Fruit fly (Drosophila melanogaster) whole organism, embryonic: ENCODE data around the gene ftz.

Experiments
- B-H2 ChIP-seq: fragments of 200-800 bp; sonication (Bioruptor generic); optimal IDR thresholded peaks from 2 replicates; lab custom pipeline; 2018; ENCODE audit warnings: missing biosample characterization, mild to moderate bottlenecking, missing genetic modification characterization
- Bdp1 ChIP-seq: fragments of 200-800 bp; sonication (Bioruptor generic); optimal IDR thresholded peaks from 3 replicates; lab custom pipeline; 2016; ENCODE audit warnings: missing biosample characterization, missing genetic modification characterization
- CG10366 ChIP-seq: fragments of 200-800 bp; sonication (Bioruptor generic); IDR thresholded peaks from 2 replicates; pipeline ENCODE4 v1.3.6; 2022; ENCODE audit warnings: missing biosample characterization, missing genetic modification characterization
- CG10979 ChIP-seq: fragments of 200-800 bp; sonication (Bioruptor generic); optimal IDR thresholded peaks from 2 replicates; lab custom pipeline; 2018; ENCODE audit warnings: missing biosample characterization, mild to moderate bottlenecking, missing genetic modification characterization, moderate library complexity
- CG12942 ChIP-seq: fragments of 200-800 bp; sonication (Bioruptor generic); optimal IDR thresholded peaks from 3 replicates; lab custom pipeline; 2016; ENCODE audit warnings: missing biosample characterization, missing genetic modification characterization
- CG16813 ChIP-seq: fragments of 200-800 bp; sonication (Bioruptor generic); IDR thresholded peaks from 3 replicates; pipeline ENCODE4 v1.3.6; 2022; ENCODE audit warnings: missing biosample characterization, missing genetic modification characterization; ENCODE audit not compliant: partially characterized antibody
- CG17186 ChIP-seq: fragments of 200-800 bp; sonication (Bioruptor generic); optimal IDR thresholded peaks from 3 replicates; lab custom pipeline; 2017; ENCODE audit warnings: missing biosample characterization, missing genetic modification reagents, missing genetic modification characterization
- CG17912 ChIP-seq: fragments of 200-800 bp; sonication (Bioruptor generic); optimal IDR thresholded peaks from 2 replicates; lab custom pipeline; 2018; ENCODE audit warnings: missing biosample characterization, mild to moderate bottlenecking, missing genetic modification characterization
- CG18619 ChIP-seq: fragments of 200-800 bp; sonication (Bioruptor generic); optimal IDR thresholded peaks from 3 replicates; lab custom pipeline; 2017; ENCODE audit warnings: missing biosample characterization, mild to moderate bottlenecking, missing genetic modification characterization
- CG2678 ChIP-seq: fragments of 200-800 bp; sonication (Bioruptor generic); optimal IDR thresholded peaks from 3 replicates; lab custom pipeline; 2019; ENCODE audit warnings: missing biosample characterization, mild to moderate bottlenecking, missing genetic modification characterization, moderate library complexity
- CG30020 ChIP-seq: fragments of 200-800 bp; optimal IDR thresholded peaks from 2 replicates; lab custom pipeline; 2019; ENCODE audit warnings: missing biosample characterization, mild to moderate bottlenecking, missing genetic modification characterization, moderate library complexity
- CG3407 ChIP-seq: fragments of 200-800 bp; sonication (Bioruptor generic); optimal IDR thresholded peaks from 2 replicates; lab custom pipeline; 2018; ENCODE audit warnings: missing biosample characterization, mild to moderate bottlenecking, missing genetic modification characterization
- CG34422 ChIP-seq: fragments of 200-800 bp; sonication (Bioruptor generic); IDR thresholded peaks from 3 replicates; pipeline ENCODE4 v1.3.6; 2022; ENCODE audit warnings: missing biosample characterization, missing genetic modification characterization
- CG3847 ChIP-seq: fragments of 200-800 bp; sonication (Bioruptor generic); IDR thresholded peaks from 2 replicates; pipeline ENCODE4 v1.3.6; 2022; ENCODE audit warnings: missing biosample characterization, missing genetic modification characterization
- CG4360 ChIP-seq: fragments of 200-800 bp; sonication (Bioruptor generic); IDR thresholded peaks from 2 replicates; pipeline ENCODE4 v1.3.6; 2022; ENCODE audit warnings: missing biosample characterization, missing genetic modification characterization
- CG8478 ChIP-seq: fragments of >200 bp; optimal IDR thresholded peaks from 2 replicates; lab custom pipeline; 2018
- CG9215 ChIP-seq: fragments of 200-800 bp; sonication (Bioruptor generic); IDR thresholded peaks from 2 replicates; pipeline ENCODE4 v1.3.6; 2022; ENCODE audit warnings: missing biosample characterization, missing genetic modification characterization
- CG9932 ChIP-seq: fragments of 200-800 bp; sonication (Bioruptor generic); IDR thresholded peaks from 2 replicates; pipeline ENCODE4 v1.3.6; 2022; ENCODE audit warnings: missing biosample characterization, missing genetic modification characterization
- Doc3 ChIP-seq: fragments of 200-800 bp; sonication (Bioruptor generic); IDR thresholded peaks from 3 replicates; pipeline ENCODE4 v1.3.6; 2022; ENCODE audit warnings: missing biosample characterization, missing genetic modification characterization; ENCODE audit not compliant: partially characterized antibody
- ERR ChIP-seq: fragments of 200-800 bp; sonication (Bioruptor generic); optimal IDR thresholded peaks from 2 replicates; lab custom pipeline; 2016; ENCODE audit warnings: missing biosample characterization, missing genetic modification characterization
- Ets97D ChIP-seq: fragments of 200-800 bp; sonication (Bioruptor generic); optimal IDR thresholded peaks from 3 replicates; lab custom pipeline; 2016; ENCODE audit warnings: missing biosample characterization, missing genetic modification characterization
- Fer2 ChIP-seq: fragments of 200-800 bp; sonication (Bioruptor generic); optimal IDR thresholded peaks from 2 replicates; lab custom pipeline; 2018; ENCODE audit warnings: missing biosample characterization, mild to moderate bottlenecking, missing genetic modification characterization, moderate library complexity
- Fer3 ChIP-seq: fragments of 200-800 bp; sonication (Bioruptor generic); optimal IDR thresholded peaks from 2 replicates; lab custom pipeline; 2018; ENCODE audit warnings: missing biosample characterization, mild to moderate bottlenecking, missing genetic modification characterization, moderate library complexity
- Hr39 ChIP-seq: fragments of >200 bp; optimal IDR thresholded peaks from 2 replicates; lab custom pipeline; 2017
- Meics ChIP-seq: fragments of 200-800 bp; sonication (Bioruptor generic); optimal IDR thresholded peaks from 2 replicates; lab custom pipeline; 2017; ENCODE audit warnings: missing biosample characterization, mild to moderate bottlenecking, missing genetic modification characterization
- Nf-YC ChIP-seq: fragments of 200-800 bp; optimal IDR thresholded peaks from 3 replicates; lab custom pipeline; 2019; ENCODE audit warnings: missing biosample characterization, mild to moderate bottlenecking, missing genetic modification characterization, moderate library complexity
- Stat92E ChIP-seq, 3 experiments: fragments of >200 bp in 2 of 3; fragments of 200-800 bp in 1 of 3; sonication (Bioruptor generic) in 1 of 3; optimal IDR thresholded peaks; 2 replicates each; lab custom pipeline; 2017 to 2019; ENCODE audit warnings: missing biosample characterization in 3 of 3, missing genetic modification characterization in 3 of 3, mild to moderate bottlenecking in 1 of 3, moderate library complexity in 1 of 3
- TFAM ChIP-seq: fragments of 200-800 bp; sonication (Bioruptor generic); optimal IDR thresholded peaks from 2 replicates; lab custom pipeline; 2017; ENCODE audit warnings: missing biosample characterization, missing genetic modification characterization, inconsistent platforms
- Xbp1 ChIP-seq: fragments of 200-800 bp; sonication (Bioruptor generic); optimal IDR thresholded peaks from 3 replicates; lab custom pipeline; 2016; ENCODE audit warnings: missing biosample characterization, mild to moderate bottlenecking, missing genetic modification characterization
- br ChIP-seq: fragments of >200 bp; optimal IDR thresholded peaks from 2 replicates; lab custom pipeline; 2017
- crc ChIP-seq: fragments of 200-800 bp; sonication (Bioruptor generic); optimal IDR thresholded peaks from 2 replicates; lab custom pipeline; 2016; ENCODE audit warnings: missing biosample characterization, missing genetic modification characterization
- ewg ChIP-seq: fragments of 200-800 bp; sonication (Bioruptor generic); optimal IDR thresholded peaks from 3 replicates; lab custom pipeline; 2017; ENCODE audit warnings: mild to moderate bottlenecking, missing biosample characterization, missing genetic modification reagents, missing genetic modification characterization
- fd102C ChIP-seq: fragments of 200-800 bp; sonication (Bioruptor generic); optimal IDR thresholded peaks from 2 replicates; lab custom pipeline; 2018; ENCODE audit warnings: missing biosample characterization, mild to moderate bottlenecking, missing genetic modification characterization, moderate library complexity
- grn ChIP-seq: fragments of 200-800 bp; sonication (Bioruptor generic); optimal IDR thresholded peaks from 3 replicates; lab custom pipeline; 2017; ENCODE audit warnings: missing biosample characterization, missing genetic modification characterization
- ham ChIP-seq: fragments of 200-800 bp; sonication (Bioruptor generic); IDR thresholded peaks from 2 replicates; pipeline ENCODE4 v1.3.6; 2022; ENCODE audit warnings: missing biosample characterization, missing genetic modification characterization
- her ChIP-seq: fragments of 200-800 bp; sonication (Bioruptor generic); optimal IDR thresholded peaks from 2 replicates; lab custom pipeline; 2016; ENCODE audit warnings: missing biosample characterization, missing genetic modification characterization
- jumu ChIP-seq: fragments of 200-800 bp; sonication (Bioruptor generic); optimal IDR thresholded peaks from 3 replicates; lab custom pipeline; 2016; ENCODE audit warnings: missing biosample characterization, missing genetic modification characterization
- kni ChIP-seq: fragments of 200-800 bp; sonication (Bioruptor generic); optimal IDR thresholded peaks from 3 replicates; lab custom pipeline; 2017; ENCODE audit warnings: mild to moderate bottlenecking, missing biosample characterization, missing genetic modification reagents, missing genetic modification characterization
- lilli ChIP-seq: fragments of 200-800 bp; sonication (Bioruptor generic); optimal IDR thresholded peaks from 3 replicates; lab custom pipeline; 2016; ENCODE audit warnings: missing biosample characterization, missing genetic modification characterization
- maf-S ChIP-seq: fragments of 200-800 bp; sonication (Bioruptor generic); optimal IDR thresholded peaks from 2 replicates; lab custom pipeline; 2016; ENCODE audit warnings: missing biosample characterization, missing genetic modification characterization
- nerfin-1 ChIP-seq: fragments of 200-800 bp; sonication (Bioruptor generic); optimal IDR thresholded peaks from 3 replicates; lab custom pipeline; 2019; ENCODE audit warnings: missing biosample characterization, mild to moderate bottlenecking, missing genetic modification characterization, moderate library complexity
- pho ChIP-seq: fragments of 200-800 bp; sonication (Bioruptor generic); optimal IDR thresholded peaks from 2 replicates; lab custom pipeline; 2016; ENCODE audit warnings: missing biosample characterization, missing genetic modification characterization
- pros ChIP-seq: fragments of 200-800 bp; sonication (Bioruptor generic); optimal IDR thresholded peaks from 3 replicates; lab custom pipeline; 2019; ENCODE audit warnings: missing biosample characterization, mild to moderate bottlenecking, missing genetic modification characterization, moderate library complexity
- pum ChIP-seq: fragments of 200-800 bp; sonication (Bioruptor generic); optimal IDR thresholded peaks from 2 replicates; lab custom pipeline; 2016; ENCODE audit warnings: missing biosample characterization, missing genetic modification characterization
- slou ChIP-seq: fragments of 200-800 bp; sonication (Bioruptor generic); optimal IDR thresholded peaks from 3 replicates; lab custom pipeline; 2016; ENCODE audit warnings: missing biosample characterization, missing genetic modification characterization
- so ChIP-seq: fragments of 200-800 bp; sonication (Bioruptor generic); IDR thresholded peaks from 3 replicates; pipeline ENCODE4 v1.3.6; 2022; ENCODE audit warnings: missing biosample characterization, missing genetic modification characterization
- toy ChIP-seq: fragments of 200-800 bp; sonication (Bioruptor generic); IDR thresholded peaks from 2 replicates; pipeline ENCODE4 v1.3.6; 2022; ENCODE audit warnings: missing biosample characterization, missing genetic modification characterization
- twi ChIP-seq: fragments of 200-800 bp; optimal IDR thresholded peaks from 2 replicates; lab custom pipeline; 2019; ENCODE audit warnings: missing biosample characterization, mild to moderate bottlenecking, missing genetic modification characterization, moderate library complexity
- zf30C ChIP-seq: fragments of 200-800 bp; sonication (Bioruptor generic); optimal IDR thresholded peaks from 3 replicates; lab custom pipeline; 2018; ENCODE audit warnings: missing biosample characterization, mild to moderate bottlenecking, missing genetic modification characterization

ftz gene

dm6 chr3R:6909418-6909817 is 45.3 kb downstream of the ftz start:
- peak; percentile 14; the same call in 1 of the 2 replicates for TF ChIP-seq CG9215 (GFP tag; lab: Robert Waterston, UW)
- TF ChIP-seq CG2678 (tag; lab: Kevin White, UChicago): no peak
- no peak for TF ChIP-seq ham (GFP tag; lab: Robert Waterston, UW)
- TF ChIP-seq Hr39: peak; percentile 59
- TF ChIP-seq CG16813 (GFP tag; lab: Robert Waterston, UW): no peak
- TF ChIP-seq maf-S (GFP tag; lab: Kevin White, UChicago): no peak
- TF ChIP-seq pros (GFP tag; lab: Kevin White, UChicago): no peak
- TF ChIP-seq CG8478: peak; percentile 65
- no peak for TF ChIP-seq CG34422 (GFP tag; lab: Robert Waterston, UW)
- TF ChIP-seq Doc3 (GFP tag; lab: Robert Waterston, UW): 0 out of 3 replicates have a peak, but pooled peaks have one; percentile 12
- TF ChIP-seq CG30020 (tag; lab: Kevin White, UChicago): no peak
- TF ChIP-seq CG3847: peak; percentile 23; the same call in 1 of the 2 replicates
- no peak for TF ChIP-seq her
- no peak for TF ChIP-seq slou (GFP tag; lab: Kevin White, UChicago)
- no peak for TF ChIP-seq br (lab: Kevin White, UChicago)
- no peak for TF ChIP-seq CG17912

DNA sequence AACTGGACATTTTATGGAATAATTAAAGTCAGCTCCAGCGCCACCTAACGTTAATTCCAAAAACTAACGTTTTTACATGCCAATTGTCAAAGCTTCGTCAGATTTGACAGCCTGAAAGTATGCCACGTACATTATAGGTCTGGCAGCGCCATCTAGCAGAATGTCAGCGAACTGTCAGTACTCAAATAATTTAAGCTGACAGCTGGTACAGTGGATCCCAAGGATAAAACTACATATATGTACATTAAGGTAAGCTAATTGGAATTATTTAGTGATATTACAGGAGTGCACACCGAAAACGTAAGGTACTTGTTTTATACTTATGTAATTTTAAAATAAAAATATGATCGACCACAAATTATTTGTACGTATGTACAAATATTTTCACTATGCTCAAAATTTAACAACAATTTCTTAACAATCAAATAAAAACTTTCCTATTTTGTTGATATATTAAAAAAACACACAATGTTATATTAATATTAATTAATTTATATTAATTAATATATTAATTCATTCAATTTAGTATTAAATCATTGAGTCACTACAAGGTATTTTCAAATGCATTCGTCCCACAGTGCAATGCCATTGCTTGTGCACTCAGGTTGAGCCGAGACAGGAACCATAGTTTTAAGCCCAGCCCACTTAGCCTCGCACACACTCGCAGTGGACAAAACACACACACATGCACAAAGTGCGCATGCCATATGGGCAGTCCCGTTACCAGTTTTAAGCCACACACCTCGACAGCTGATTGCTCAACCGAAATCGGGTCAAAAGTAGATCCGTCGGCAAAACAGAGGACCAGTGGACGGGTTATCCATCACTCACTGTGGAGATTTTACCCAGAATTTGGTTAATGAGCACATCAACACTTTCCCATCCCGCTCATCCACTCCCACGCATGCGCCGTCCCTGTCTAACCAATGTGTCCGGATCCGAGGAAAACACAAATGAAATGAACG is 48.4 kb downstream of the ftz start:
- TF ChIP-seq ewg (GFP tag; lab: Kevin White, UChicago) (peak; percentile 85), pho (GFP tag; lab: Kevin White, UChicago) (peak; percentile 17), Nf-YC (peak; percentile 94), lilli (peak; percentile 71), zf30C (GFP tag; lab: Kevin White, UChicago) (no peak), Fer2 (tag; lab: Kevin White, UChicago) (peak; percentile 51), CG18619 (GFP tag; lab: Kevin White, UChicago) (peak; percentile 89), Ets97D (GFP tag; lab: Kevin White, UChicago) (no peak), toy (GFP tag; lab: Robert Waterston, UW) (no peak), kni (peak; percentile 65), TFAM (GFP tag; lab: Kevin White, UChicago) (no peak), pum (GFP tag; lab: Kevin White, UChicago) (peak; percentile 60), Fer3 (tag; lab: Kevin White, UChicago) (peak; percentile 72), Meics (GFP tag; lab: Kevin White, UChicago) (peak; percentile 89), CG10979 (peak; percentile 88), CG12942 (GFP tag; lab: Kevin White, UChicago) (peak; percentile 83), so (GFP tag; lab: Robert Waterston, UW) (peak; percentile 57; the same call in 1 of the 3 replicates), ERR (no peak), nerfin-1 (peak; percentile 76), CG9932 (GFP tag; lab: Robert Waterston, UW) (peak; percentile 64), Stat92E (GFP tag; optimal IDR thresholded peaks at IDR 0.05; lab: Kevin White, UChicago) (peak in 1 of 3 experiments; percentile 21), CG3407 (GFP tag; lab: Kevin White, UChicago) (peak; percentile 46), Xbp1 (GFP tag; lab: Kevin White, UChicago) (peak; percentile 88), CG10366 (GFP tag; lab: Robert Waterston, UW) (peak; percentile 58), jumu (GFP tag; lab: Kevin White, UChicago) (peak; percentile 44), crc (GFP tag; lab: Kevin White, UChicago) (no peak), CG4360 (GFP tag; lab: Robert Waterston, UW) (peak; percentile 14; the same call in 1 of the 2 replicates), her (peak; percentile 45), Bdp1 (GFP tag; lab: Kevin White, UChicago) (peak; percentile 19), fd102C (GFP tag; lab: Kevin White, UChicago) (peak; percentile 37), CG17186 (no peak), grn (no peak), twi (tag; lab: Kevin White, UChicago) (peak; percentile 81), B-H2 (no peak)
